Fruit fly (Drosophila melanogaster) whole organism, embryonic: ENCODE data around the gene Tengl3.
A peak's percentile ranks its signal among the peaks of the same experiment; 100 is the strongest.

Source experiments
- CG10979 ChIP-seq: fragments of 200-800 bp; sonication (Bioruptor generic); optimal IDR thresholded peaks from 2 replicates; lab custom pipeline; 2018; ENCODE audit warnings: missing biosample characterization, mild to moderate bottlenecking, missing genetic modification characterization, moderate library complexity
- CG11247 ChIP-seq: fragments of 200-800 bp; sonication (Bioruptor generic); IDR thresholded peaks from 2 replicates; pipeline ENCODE4 v1.3.6; 2022; ENCODE audit warnings: missing biosample characterization, missing genetic modification characterization
- CG11504 ChIP-seq: fragments of 200-800 bp; sonication (Bioruptor generic); optimal IDR thresholded peaks from 3 replicates; lab custom pipeline; 2019; ENCODE audit warnings: missing biosample characterization, mild to moderate bottlenecking, missing genetic modification characterization, moderate library complexity
- CG11560 ChIP-seq: fragments of 200-800 bp; sonication (Bioruptor generic); IDR thresholded peaks from 3 replicates; pipeline ENCODE4 v1.3.6; 2022; ENCODE audit warnings: missing biosample characterization, missing genetic modification characterization
- CG11696 ChIP-seq: fragments of 200-800 bp; sonication (Bioruptor generic); IDR thresholded peaks from 2 replicates; pipeline ENCODE4 v1.3.6; 2022; ENCODE audit warnings: missing biosample characterization, missing genetic modification characterization
- CG12219 ChIP-seq: fragments of 200-800 bp; sonication (Bioruptor generic); optimal IDR thresholded peaks from 3 replicates; lab custom pipeline; 2018; ENCODE audit warnings: missing biosample characterization, mild to moderate bottlenecking, missing genetic modification characterization
- CG14014 ChIP-seq: fragments of 200-800 bp; sonication (Bioruptor generic); IDR thresholded peaks from 2 replicates; pipeline ENCODE4 v1.3.6; 2022; ENCODE audit warnings: missing biosample characterization, missing genetic modification characterization
- CG15011 ChIP-seq: fragments of 200-800 bp; sonication (Bioruptor generic); optimal IDR thresholded peaks from 3 replicates; lab custom pipeline; 2018; ENCODE audit warnings: missing biosample characterization, mild to moderate bottlenecking, missing genetic modification characterization
- CG17385 ChIP-seq: fragments of 200-800 bp; sonication (Bioruptor generic); optimal IDR thresholded peaks from 3 replicates; lab custom pipeline; 2018; ENCODE audit warnings: missing biosample characterization, mild to moderate bottlenecking, missing genetic modification characterization
- CG17829 ChIP-seq: fragments of 200-800 bp; optimal IDR thresholded peaks from 2 replicates; lab custom pipeline; 2019; ENCODE audit warnings: missing biosample characterization, mild to moderate bottlenecking, missing genetic modification characterization, moderate library complexity
- CG18262 ChIP-seq: fragments of 200-800 bp; optimal IDR thresholded peaks from 3 replicates; lab custom pipeline; 2019; ENCODE audit warnings: missing biosample characterization, mild to moderate bottlenecking, missing genetic modification characterization, moderate library complexity
- CG2116 ChIP-seq: fragments of 200-800 bp; sonication (Bioruptor generic); optimal IDR thresholded peaks from 3 replicates; lab custom pipeline; 2018; ENCODE audit warnings: missing biosample characterization, mild to moderate bottlenecking, missing genetic modification characterization
- CG31388 ChIP-seq: fragments of 200-800 bp; sonication (Bioruptor generic); optimal IDR thresholded peaks from 2 replicates; lab custom pipeline; 2016; ENCODE audit warnings: missing biosample characterization, missing genetic modification characterization
- CG3847 ChIP-seq: fragments of 200-800 bp; sonication (Bioruptor generic); IDR thresholded peaks from 2 replicates; pipeline ENCODE4 v1.3.6; 2022; ENCODE audit warnings: missing biosample characterization, missing genetic modification characterization
- CG4707 ChIP-seq: fragments of 200-800 bp; sonication (Bioruptor generic); optimal IDR thresholded peaks from 2 replicates; lab custom pipeline; 2018; ENCODE audit warnings: missing biosample characterization, mild to moderate bottlenecking, missing genetic modification characterization, moderate library complexity
- CG5245 ChIP-seq: fragments of 200-800 bp; sonication (Bioruptor generic); optimal IDR thresholded peaks from 3 replicates; lab custom pipeline; 2016; ENCODE audit warnings: missing biosample characterization, missing genetic modification characterization
- CG6765 ChIP-seq: fragments of 200-800 bp; sonication (Bioruptor generic); optimal IDR thresholded peaks from 3 replicates; lab custom pipeline; 2017; ENCODE audit warnings: missing biosample characterization, mild to moderate bottlenecking, missing genetic modification characterization
- CG7271 ChIP-seq: fragments of 200-800 bp; sonication (Bioruptor generic); optimal IDR thresholded peaks from 2 replicates; lab custom pipeline; 2018; ENCODE audit warnings: missing biosample characterization, mild to moderate bottlenecking, missing genetic modification characterization, moderate library complexity
- CG8478 ChIP-seq: fragments of >200 bp; optimal IDR thresholded peaks from 2 replicates; lab custom pipeline; 2018
- CoRest ChIP-seq: fragments of 200-800 bp; sonication (Bioruptor generic); optimal IDR thresholded peaks from 3 replicates; lab custom pipeline; 2018; ENCODE audit warnings: missing biosample characterization, mild to moderate bottlenecking, missing genetic modification characterization, moderate library complexity
- Dp ChIP-seq: fragments of 200-800 bp; sonication (Bioruptor generic); optimal IDR thresholded peaks from 2 replicates; lab custom pipeline; 2018; ENCODE audit warnings: missing biosample characterization, mild to moderate bottlenecking, missing genetic modification characterization, moderate library complexity
- Eip74EF ChIP-seq, 2 experiments: fragments of 200-800 bp in 1 of 2; fragments of >200 bp in 1 of 2; sonication (Bioruptor generic) in 1 of 2; optimal IDR thresholded peaks; 2 replicates each; lab custom pipeline; 2017 to 2019; ENCODE audit warnings: missing biosample characterization in 2 of 2, missing genetic modification characterization in 2 of 2, mild to moderate bottlenecking in 1 of 2, moderate library complexity in 1 of 2
- Fer3 ChIP-seq: fragments of 200-800 bp; sonication (Bioruptor generic); optimal IDR thresholded peaks from 2 replicates; lab custom pipeline; 2018; ENCODE audit warnings: missing biosample characterization, mild to moderate bottlenecking, missing genetic modification characterization, moderate library complexity
- HHEX ChIP-seq: fragments of 200-800 bp; sonication (Bioruptor generic); optimal IDR thresholded peaks from 3 replicates; lab custom pipeline; 2017; ENCODE audit warnings: missing biosample characterization, mild to moderate bottlenecking, missing genetic modification characterization, missing genetic modification reagents
- HLH3B ChIP-seq: fragments of 200-800 bp; sonication (Bioruptor generic); IDR thresholded peaks from 2 replicates; pipeline ENCODE4 v1.3.6; 2022; ENCODE audit warnings: missing biosample characterization, missing genetic modification characterization
- Max ChIP-seq: fragments of 200-800 bp; sonication (Bioruptor generic); optimal IDR thresholded peaks from 2 replicates; lab custom pipeline; 2016; ENCODE audit warnings: missing biosample characterization, mild to moderate bottlenecking, missing genetic modification characterization
- Nf-YB ChIP-seq: fragments of 200-800 bp; sonication (Bioruptor generic); optimal IDR thresholded peaks from 3 replicates; lab custom pipeline; 2019; ENCODE audit warnings: missing biosample characterization, mild to moderate bottlenecking, missing genetic modification characterization, moderate library complexity
- Ptx1 ChIP-seq: fragments of 200-800 bp; sonication (Bioruptor generic); IDR thresholded peaks from 2 replicates; pipeline ENCODE4 v1.3.6; 2022; ENCODE audit warnings: missing biosample characterization, missing genetic modification characterization
- Rfx ChIP-seq: fragments of 200-800 bp; sonication (Bioruptor generic); IDR thresholded peaks from 2 replicates; pipeline ENCODE4 v1.3.6; 2022; ENCODE audit warnings: missing biosample characterization, missing genetic modification characterization
- Sry-β ChIP-seq: fragments of 200-800 bp; sonication (Bioruptor generic); optimal IDR thresholded peaks from 2 replicates; lab custom pipeline; 2018; ENCODE audit warnings: missing biosample characterization, mild to moderate bottlenecking, missing genetic modification characterization, moderate library complexity
- TFAM ChIP-seq: fragments of 200-800 bp; sonication (Bioruptor generic); optimal IDR thresholded peaks from 2 replicates; lab custom pipeline; 2017; ENCODE audit warnings: missing biosample characterization, missing genetic modification characterization, inconsistent platforms
- bowl ChIP-seq: fragments of 200-800 bp; sonication (Bioruptor generic); IDR thresholded peaks from 2 replicates; pipeline ENCODE4 v1.3.6; 2022; ENCODE audit warnings: missing biosample characterization, missing genetic modification characterization
- chif ChIP-seq, 2 experiments: fragments of 200-800 bp; sonication (Bioruptor generic); optimal IDR thresholded peaks; 3 replicates each; lab custom pipeline; 2016; ENCODE audit warnings: missing biosample characterization in 2 of 2, missing genetic modification characterization in 2 of 2
- danr ChIP-seq: fragments of 200-800 bp; sonication (Bioruptor generic); IDR thresholded peaks from 2 replicates; pipeline ENCODE4 v1.3.6; 2022; ENCODE audit warnings: missing biosample characterization, missing genetic modification characterization
- fd96Cb ChIP-seq: fragments of 200-800 bp; sonication (Bioruptor generic); optimal IDR thresholded peaks from 2 replicates; lab custom pipeline; 2018; ENCODE audit warnings: missing biosample characterization, mild to moderate bottlenecking, missing genetic modification characterization, moderate library complexity
- gcm ChIP-seq: fragments of 200-800 bp; sonication (Bioruptor generic); optimal IDR thresholded peaks from 2 replicates; lab custom pipeline; 2019; ENCODE audit warnings: missing biosample characterization, mild to moderate bottlenecking, missing genetic modification characterization, moderate library complexity
- grn ChIP-seq: fragments of 200-800 bp; sonication (Bioruptor generic); optimal IDR thresholded peaks from 3 replicates; lab custom pipeline; 2017; ENCODE audit warnings: missing biosample characterization, missing genetic modification characterization
- h ChIP-seq: fragments of >200 bp; optimal IDR thresholded peaks from 2 replicates; lab custom pipeline; 2017
- hb ChIP-seq: fragments of 200-800 bp; sonication (Bioruptor generic); IDR thresholded peaks from 3 replicates; pipeline ENCODE4 v1.3.6; 2022; ENCODE audit warnings: missing biosample characterization, missing genetic modification characterization; ENCODE audit not compliant: partially characterized antibody
- kay ChIP-seq: fragments of 200-800 bp; sonication (Bioruptor generic); optimal IDR thresholded peaks from 2 replicates; lab custom pipeline; 2016; ENCODE audit warnings: missing biosample characterization, missing genetic modification characterization
- knrl ChIP-seq: fragments of 200-800 bp; sonication (Bioruptor generic); IDR thresholded peaks from 3 replicates; pipeline ENCODE4 v1.3.6; 2022; ENCODE audit warnings: missing biosample characterization, missing genetic modification characterization; ENCODE audit not compliant: partially characterized antibody
- lbe ChIP-seq: fragments of 200-800 bp; sonication (Bioruptor generic); optimal IDR thresholded peaks from 2 replicates; lab custom pipeline; 2016; ENCODE audit warnings: missing biosample characterization, mild to moderate bottlenecking, missing genetic modification characterization
- lilli ChIP-seq: fragments of 200-800 bp; sonication (Bioruptor generic); optimal IDR thresholded peaks from 3 replicates; lab custom pipeline; 2016; ENCODE audit warnings: missing biosample characterization, missing genetic modification characterization
- mam ChIP-seq: fragments of 200-800 bp; sonication (Bioruptor generic); optimal IDR thresholded peaks from 3 replicates; lab custom pipeline; 2016; ENCODE audit warnings: missing biosample characterization, missing genetic modification characterization
- nom ChIP-seq: fragments of 200-800 bp; sonication (Bioruptor generic); optimal IDR thresholded peaks from 2 replicates; lab custom pipeline; 2017; ENCODE audit warnings: missing biosample characterization, missing genetic modification characterization, mild to moderate bottlenecking, moderate library complexity, missing genetic modification reagents
- prd ChIP-seq, 3 experiments: fragments of >200 bp in 2 of 3; fragments of 200-800 bp in 1 of 3; sonication (Bioruptor generic) in 1 of 3; optimal IDR thresholded peaks in 2 of 3; IDR thresholded peaks in 1 of 3; 2 replicates in 2 of 3; 3 replicates in 1 of 3; pipeline versions ENCODE4 v1.3.6 to Lab custom; 2017 to 2022; ENCODE audit warnings: missing biosample characterization in 1 of 3, missing genetic modification characterization in 1 of 3
- row ChIP-seq: fragments of 200-800 bp; sonication (Bioruptor generic); IDR thresholded peaks from 3 replicates; pipeline ENCODE4 v1.3.6; 2022; ENCODE audit warnings: missing biosample characterization, missing genetic modification characterization
- scrt ChIP-seq: fragments of 200-800 bp; sonication (Bioruptor generic); optimal IDR thresholded peaks from 2 replicates; lab custom pipeline; 2018; ENCODE audit warnings: missing biosample characterization, mild to moderate bottlenecking, missing genetic modification characterization, moderate library complexity
- wdn ChIP-seq: fragments of 200-800 bp; sonication (Bioruptor generic); IDR thresholded peaks from 2 replicates; pipeline ENCODE4 v1.3.6; 2022; ENCODE audit warnings: missing biosample characterization, missing genetic modification characterization
- zfh1 ChIP-seq: fragments of 200-800 bp; sonication (Bioruptor generic); IDR thresholded peaks from 3 replicates; pipeline ENCODE4 v1.3.6; 2022; ENCODE audit warnings: missing biosample characterization, missing genetic modification characterization

The Tengl3 gene

dm6 chr2L:2221649-2222150, 16.4 kb downstream of the Tengl3 start (continued):
- TF ChIP-seq nom (peak; percentile 96), CG7271 (tag; lab: Kevin White, UChicago) (peak; percentile 69), CG15011 (peak; percentile 91), CG11696 (GFP tag; lab: Robert Waterston, UW) (peak; percentile 94), row (GFP tag; lab: Robert Waterston, UW) (peak; percentile 99), lilli (peak; percentile 96), grn (GFP tag; lab: Kevin White, UChicago) (peak; percentile 86), TFAM (GFP tag; lab: Kevin White, UChicago) (peak; percentile 78), Max (peak; percentile 89), CG11247 (peak; percentile 99), CG6765 (GFP tag; lab: Kevin White, UChicago) (peak; percentile 93), mam (GFP tag; lab: Kevin White, UChicago) (peak; percentile 96), h (lab: Kevin White, UChicago) (no peak), knrl (no peak), Sry-β (peak; percentile 40), zfh1 (GFP tag; lab: Robert Waterston, UW) (peak; percentile 98), CG3847 (peak; percentile 97), chif (GFP tag; optimal IDR thresholded peaks at IDR 0.05; lab: Kevin White, UChicago) (peak; percentile 95), Fer3 (peak; percentile 96), Rfx (GFP tag; lab: Robert Waterston, UW) (peak; percentile 99), CG8478 (lab: Kevin White, UChicago) (no peak), CoRest (tag; lab: Kevin White, UChicago) (peak; percentile 97), CG14014 (peak; percentile 99), CG18262 (tag; lab: Kevin White, UChicago) (peak; percentile 94), CG5245 (GFP tag; lab: Kevin White, UChicago) (peak; percentile 92), CG11504 (peak; percentile 95), scrt (GFP tag; lab: Kevin White, UChicago) (peak; percentile 89), CG31388 (peak; percentile 85), wdn (GFP tag; lab: Robert Waterston, UW) (peak; percentile 96), Dp (GFP tag; lab: Kevin White, UChicago) (peak; percentile 10), HLH3B (GFP tag; lab: Robert Waterston, UW) (peak; percentile 98), kay (peak; percentile 96), CG17829 (tag; lab: Kevin White, UChicago) (peak; percentile 95), CG10979 (tag; lab: Kevin White, UChicago) (peak; percentile 92), prd (optimal IDR thresholded peaks at IDR 0.05; lab: Kevin White, UChicago) (no peak), prd (GFP tag; IDR thresholded peaks at IDR 0.05; lab: Robert Waterston, UW) (peak; percentile 98), fd96Cb (tag; lab: Kevin White, UChicago) (peak; percentile 93), bowl (peak; percentile 95), CG11560 (tag; lab: Robert Waterston, UW) (peak; percentile 92), CG2116 (GFP tag; lab: Kevin White, UChicago) (peak; percentile 89), CG4707 (peak; percentile 84), Nf-YB (GFP tag; lab: Kevin White, UChicago) (peak; percentile 83), CG12219 (peak; percentile 96), gcm (peak; percentile 95), hb (GFP tag; lab: Robert Waterston, UW) (no peak), Eip74EF (GFP tag; optimal IDR thresholded peaks at IDR 0.05; lab: Kevin White, UChicago) (peak in 1 of 2 experiments; percentile 92), HHEX (GFP tag; lab: Kevin White, UChicago) (peak; percentile 95), lbe (GFP tag; lab: Kevin White, UChicago) (peak; percentile 97), danr (peak; percentile 96), CG17385 (peak; percentile 97), Ptx1 (peak; percentile 99)
